Worm (Caenorhabditis elegans) whole organism, L2 larva: ENCODE data around the gene T26H5.9.

Experiments
- ZK546.5 ChIP-seq: sonication (generic microtip); optimal IDR thresholded peaks from 2 replicates; lab custom pipeline; 2017; ENCODE audit warnings: missing biosample characterization, missing genetic modification characterization
- ceh-82 ChIP-seq: fragments of 150-350 bp; optimal IDR thresholded peaks from 2 replicates; lab custom pipeline; 2014; ENCODE audit warnings: missing biosample characterization, missing genetic modification characterization
- elt-3 ChIP-seq: sonication (generic microtip); optimal IDR thresholded peaks from 2 replicates; lab custom pipeline; 2017; ENCODE audit warnings: missing biosample characterization, missing genetic modification characterization
- mbf-1 ChIP-seq: sonication (generic microtip); optimal IDR thresholded peaks from 2 replicates; lab custom pipeline; 2017; ENCODE audit warnings: missing biosample characterization, missing genetic modification characterization
- mdl-1 ChIP-seq, 2 experiments: fragments of 150-350 bp in 1 of 2; sonication (generic microtip) in 1 of 2; optimal IDR thresholded peaks; 2 replicates each; lab custom pipeline; 2017; ENCODE audit warnings: missing biosample characterization in 2 of 2, missing genetic modification characterization in 2 of 2
- nhr-10 ChIP-seq: sonication (generic microtip); optimal IDR thresholded peaks from 2 replicates; lab custom pipeline; 2017; ENCODE audit warnings: missing biosample characterization, missing genetic modification characterization
- nhr-6 ChIP-seq: fragments of 150-350 bp; optimal IDR thresholded peaks from 2 replicates; lab custom pipeline; 2014; ENCODE audit warnings: missing biosample characterization, missing genetic modification characterization
- nhr-77 ChIP-seq: fragments of 150-350 bp; optimal IDR thresholded peaks from 2 replicates; lab custom pipeline; 2014; ENCODE audit warnings: missing biosample characterization, missing genetic modification characterization
- skn-1 ChIP-seq: sonication (generic microtip); optimal IDR thresholded peaks from 2 replicates; lab custom pipeline; 2017; ENCODE audit warnings: missing biosample characterization, missing genetic modification characterization
- unc-39 ChIP-seq: fragments of 150-350 bp; optimal IDR thresholded peaks from 2 replicates; lab custom pipeline; 2014; ENCODE audit warnings: missing biosample characterization, missing genetic modification characterization
- unc-62 ChIP-seq: fragments of 150-350 bp; optimal IDR thresholded peaks from 2 replicates; lab custom pipeline; 2014; ENCODE audit warnings: missing biosample characterization, missing genetic modification reagents, missing genetic modification characterization

- no peak for TF ChIP-seq elt-3
- TF ChIP-seq mbf-1 = no peak
- no peak for TF ChIP-seq nhr-6
- TF ChIP-seq unc-39 (tag; lab: Kevin White, UChicago) = no peak
- no peak for TF ChIP-seq ZK546.5 (tag; lab: Kevin White, UChicago)
- TF ChIP-seq mdl-1 (tag; optimal IDR thresholded peaks at IDR 0.05; lab: Kevin White, UChicago) = no peak
- no peak for TF ChIP-seq unc-62 (GFP tag; lab: Kevin White, UChicago)
- TF ChIP-seq skn-1 (tag; lab: Kevin White, UChicago) = no peak
- no peak for TF ChIP-seq nhr-77 (tag; lab: Kevin White, UChicago)
- TF ChIP-seq nhr-10 (tag; lab: Kevin White, UChicago) = no peak
- TF ChIP-seq ceh-82 = no peak
Measured at ce11 chrV:15434647-15435046, 10.1 kb upstream of the T26H5.9 start.
